Fruit fly (Drosophila melanogaster): ENCODE data around the gene Atf3.

Atf3 gene

DNA sequence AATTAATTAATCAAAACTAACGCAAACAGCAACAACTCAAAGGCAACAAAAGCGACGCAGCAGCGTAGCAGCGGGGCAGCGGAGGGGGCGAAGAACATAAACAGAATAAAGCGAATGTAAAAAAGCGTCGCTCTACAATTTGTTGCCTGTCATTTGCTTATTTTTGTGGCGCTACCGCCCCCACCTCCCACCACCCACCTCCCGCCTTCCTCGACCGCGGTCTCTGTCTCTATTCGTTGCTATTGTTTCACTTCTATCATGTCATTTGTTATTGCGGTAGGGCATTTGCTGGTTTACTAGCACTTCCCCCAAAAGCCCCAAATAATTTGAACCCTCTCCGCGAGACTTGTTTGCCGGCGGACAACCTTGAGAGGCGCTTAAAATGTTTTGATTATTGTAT is 10.2 kb upstream of the Atf3 start:
- TF ChIP-seq CG17801 (GFP tag; optimal IDR thresholded peaks at IDR 0.05; ENCODE audit: partially characterized antibody), result no peak

DNA sequence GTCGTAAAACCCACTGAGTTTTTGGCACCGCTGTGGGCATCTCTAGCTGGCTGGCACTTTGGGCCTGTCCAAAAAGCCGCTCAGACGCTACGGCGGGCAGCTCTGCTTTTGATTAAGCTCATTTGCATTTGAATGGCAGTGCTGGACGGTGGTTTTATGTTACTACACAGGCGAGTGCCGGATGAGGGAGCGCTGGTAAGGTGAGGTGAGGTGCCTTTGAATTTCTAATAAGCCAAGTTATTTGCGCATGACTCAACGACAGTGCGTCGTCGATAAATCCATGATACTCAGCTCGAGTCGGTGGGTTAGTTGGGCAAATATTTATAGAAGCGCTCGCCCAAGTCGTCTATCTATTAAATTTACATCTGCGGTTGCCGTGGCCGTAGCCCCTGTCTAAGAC is 9.2 kb upstream of the Atf3 start:
- no peak for TF ChIP-seq CG17801 (GFP tag; optimal IDR thresholded peaks at IDR 0.05; ENCODE audit: partially characterized antibody)

DNA sequence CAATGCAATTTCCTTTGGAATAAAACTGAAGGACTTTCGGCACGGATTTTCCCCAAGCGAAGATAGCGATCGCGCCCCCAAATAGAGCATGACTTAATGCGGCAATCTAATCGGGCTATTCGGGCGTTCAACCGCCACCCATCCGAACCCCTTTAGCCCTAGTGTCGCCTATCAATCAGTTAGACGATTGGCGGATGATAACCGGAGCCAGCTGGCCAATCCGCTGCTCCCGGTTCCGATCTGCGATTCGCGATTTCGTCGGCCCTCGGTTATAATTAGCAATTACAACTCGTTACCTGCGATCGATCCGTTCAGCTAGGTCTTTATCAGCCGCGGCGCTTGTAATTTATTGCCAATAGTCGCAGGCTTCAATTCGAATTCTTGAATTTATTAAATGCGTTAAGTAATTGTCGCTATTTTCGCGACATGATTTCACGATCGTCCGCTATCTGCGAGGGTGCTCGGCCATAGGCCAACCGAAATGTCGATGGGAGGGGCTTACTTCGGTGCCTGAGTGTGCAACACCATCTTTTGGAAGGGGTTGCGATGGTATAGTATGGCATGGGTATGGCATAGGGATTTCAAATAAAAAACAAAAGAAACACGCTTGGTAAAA is 8.0 kb upstream of the Atf3 start:
- no peak for TF ChIP-seq CG17801 (GFP tag; optimal IDR thresholded peaks at IDR 0.05; ENCODE audit: partially characterized antibody)

DNA sequence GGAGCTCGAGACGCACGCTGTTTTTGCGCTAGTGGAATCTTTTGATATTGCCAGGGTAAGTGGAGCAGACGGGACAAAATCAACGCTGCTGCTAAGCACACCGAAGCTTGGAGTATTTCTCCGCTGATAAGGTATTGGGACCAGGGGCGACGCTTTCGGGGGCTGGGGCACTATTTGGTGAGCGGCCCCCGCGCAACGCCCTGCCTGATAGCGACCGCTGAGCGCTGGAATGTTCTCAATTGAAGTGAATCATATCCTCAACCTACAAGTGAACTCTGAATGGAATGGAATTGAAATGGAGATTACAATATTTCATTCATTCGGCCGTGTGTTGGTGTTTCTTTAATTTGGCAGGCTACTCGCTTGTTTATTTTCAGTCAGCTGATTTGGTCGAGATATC is 7.3 kb upstream of the Atf3 start:
- TF ChIP-seq CG17801 (GFP tag; optimal IDR thresholded peaks at IDR 0.05; ENCODE audit: partially characterized antibody), result no peak

DNA sequence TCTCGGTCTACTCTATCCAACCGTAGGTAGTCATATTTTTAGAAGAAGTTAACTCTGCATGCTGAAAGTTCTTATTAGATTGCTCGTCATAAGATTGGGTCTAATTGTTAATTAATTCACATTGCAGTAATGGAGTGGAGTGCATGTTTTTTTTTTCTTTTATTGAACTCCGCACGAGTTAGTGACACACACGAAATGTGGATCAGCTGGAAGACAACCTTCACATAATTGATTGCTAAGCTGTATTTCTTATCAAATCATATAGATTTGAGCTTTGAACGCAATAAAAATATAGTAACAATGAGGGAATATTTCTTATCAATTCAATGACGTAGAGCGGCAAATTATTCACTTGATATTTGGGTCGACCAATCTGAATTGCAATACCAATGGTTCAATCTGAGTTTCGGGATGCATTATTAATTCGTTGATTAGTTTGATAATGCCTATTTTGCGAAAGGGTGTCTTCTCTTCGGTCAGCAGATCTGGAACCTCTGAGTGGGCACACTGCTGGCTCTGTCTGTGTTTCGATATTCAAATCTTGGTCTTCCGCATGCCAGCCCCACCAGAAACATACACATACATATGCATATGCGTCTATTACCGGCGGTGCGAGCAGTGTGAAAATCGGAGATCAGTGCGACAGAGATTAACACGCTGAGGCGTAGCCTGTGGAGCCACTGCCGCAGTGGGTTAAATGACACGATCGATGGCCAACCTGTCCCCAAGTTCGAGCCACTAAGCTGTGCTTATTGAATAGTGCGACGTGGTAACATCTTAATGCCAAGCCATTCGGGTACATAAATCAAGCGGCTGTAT is 4.0 kb upstream of the Atf3 start:
- TF ChIP-seq CG17801 (GFP tag; optimal IDR thresholded peaks at IDR 0.05; ENCODE audit: partially characterized antibody), result no peak

DNA sequence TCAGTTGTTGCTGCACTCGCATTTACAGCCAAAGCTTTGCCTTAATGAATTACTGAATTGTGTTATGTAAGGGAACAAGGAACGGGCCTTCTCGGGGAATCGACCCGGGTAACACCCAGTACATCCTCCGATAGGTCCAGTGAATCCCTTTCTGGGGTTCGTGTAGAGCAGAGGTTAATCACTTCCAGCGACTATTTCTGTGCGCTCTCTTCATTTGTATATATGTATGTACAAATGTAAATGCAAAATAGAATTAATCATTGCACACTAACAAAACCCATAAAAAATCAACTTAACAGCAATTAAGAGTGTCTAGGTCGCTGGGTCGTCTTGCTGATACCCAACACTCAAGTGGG is 2.4 kb upstream of the Atf3 start:
- no peak for TF ChIP-seq CG17801 (GFP tag; optimal IDR thresholded peaks at IDR 0.05; ENCODE audit: partially characterized antibody)

DNA sequence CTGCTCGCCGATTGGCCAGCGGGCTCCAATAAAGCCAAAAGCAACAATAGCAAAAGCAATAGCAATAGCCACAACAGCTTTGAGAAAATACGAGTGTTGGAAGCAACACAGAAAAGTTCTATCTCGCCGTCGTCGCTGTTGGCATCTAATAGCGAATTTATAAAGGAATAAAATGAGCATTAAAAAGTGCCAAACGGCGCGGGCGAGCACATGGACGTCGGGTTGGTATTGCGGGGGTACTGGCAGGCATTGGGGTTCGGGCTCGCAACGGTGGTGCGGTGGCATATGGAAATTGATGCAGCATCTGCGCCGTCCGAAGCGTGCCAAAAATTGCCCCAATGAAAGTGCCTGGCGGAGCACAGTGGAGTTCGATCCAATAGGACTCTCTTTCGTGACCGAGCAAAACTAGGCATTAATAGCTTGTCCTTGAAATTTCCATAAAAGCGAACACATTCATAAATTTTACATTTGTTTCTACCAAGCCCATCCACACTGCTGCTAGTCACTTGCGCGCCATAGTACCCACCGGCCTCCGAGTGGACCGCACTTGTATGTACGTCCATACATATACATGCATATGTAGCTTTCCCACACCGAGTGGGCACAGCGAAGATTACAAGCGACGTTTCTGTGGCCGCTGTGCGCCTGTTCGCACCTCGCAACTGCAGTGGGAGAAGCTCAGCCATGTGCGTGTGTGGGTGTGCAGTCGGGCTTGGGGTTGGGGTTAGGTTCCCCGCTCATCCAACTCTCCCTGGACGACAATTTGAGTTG is 1.9 kb upstream of the Atf3 start:
- no peak for TF ChIP-seq CG17801 (GFP tag; optimal IDR thresholded peaks at IDR 0.05; ENCODE audit: partially characterized antibody)

DNA sequence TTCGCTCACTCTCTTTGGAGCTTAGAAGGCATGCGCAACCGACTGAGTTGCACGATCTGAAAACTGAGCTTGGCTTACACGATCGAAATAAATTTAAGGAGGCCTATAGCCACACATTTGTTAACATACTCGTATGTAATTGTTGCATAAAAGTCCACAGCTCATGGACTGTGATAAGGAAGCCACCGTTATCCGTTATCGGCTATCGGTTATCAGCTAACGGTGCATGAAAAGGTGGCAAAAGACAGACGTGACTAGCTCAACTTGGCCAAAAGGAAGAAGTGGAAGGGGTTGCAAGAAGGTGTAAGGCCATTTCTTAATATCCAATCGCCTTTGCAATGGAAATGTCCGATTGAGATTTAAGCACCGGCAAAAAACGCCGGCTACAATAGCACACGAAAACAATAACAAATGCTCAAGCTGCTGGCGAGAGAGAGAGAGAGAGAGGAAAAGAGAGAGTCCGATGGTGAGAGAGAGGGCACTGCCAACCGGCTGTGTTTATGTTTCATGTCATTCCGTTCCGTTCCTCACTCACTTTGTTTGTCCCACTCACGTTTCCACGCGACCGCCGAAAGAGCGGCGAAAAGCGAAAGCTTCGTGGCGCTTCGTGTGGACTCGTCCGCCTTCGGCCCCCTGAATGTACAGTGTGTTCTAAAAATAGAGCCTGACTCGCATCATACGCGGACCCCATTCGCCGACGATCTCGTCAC is 1.1 kb upstream of the Atf3 start:
- TF ChIP-seq CG17801 (GFP tag; optimal IDR thresholded peaks at IDR 0.05; ENCODE audit: partially characterized antibody), result peak; percentile 12

DNA sequence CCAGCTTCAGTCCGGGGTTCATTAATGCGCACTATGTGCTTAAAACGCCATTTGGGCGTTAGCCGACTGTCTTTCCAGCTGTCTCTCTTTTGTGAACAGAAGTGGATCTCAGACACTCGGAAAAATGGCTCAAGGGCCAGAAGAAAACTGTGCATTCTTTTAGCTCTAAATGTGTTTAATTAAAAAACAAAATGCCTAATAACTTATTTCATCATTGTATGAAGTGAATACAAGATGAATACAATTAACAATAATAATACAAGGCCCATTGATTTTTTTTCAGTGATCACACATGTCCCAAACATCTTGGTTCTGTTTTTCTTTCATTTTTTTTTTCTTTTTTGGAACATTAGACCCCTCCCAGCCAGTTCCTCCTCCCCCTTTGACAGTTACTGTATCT is 2.2 kb downstream of the Atf3 start:
- no peak for TF ChIP-seq CG17801 (GFP tag; optimal IDR thresholded peaks at IDR 0.05; ENCODE audit: partially characterized antibody)

DNA sequence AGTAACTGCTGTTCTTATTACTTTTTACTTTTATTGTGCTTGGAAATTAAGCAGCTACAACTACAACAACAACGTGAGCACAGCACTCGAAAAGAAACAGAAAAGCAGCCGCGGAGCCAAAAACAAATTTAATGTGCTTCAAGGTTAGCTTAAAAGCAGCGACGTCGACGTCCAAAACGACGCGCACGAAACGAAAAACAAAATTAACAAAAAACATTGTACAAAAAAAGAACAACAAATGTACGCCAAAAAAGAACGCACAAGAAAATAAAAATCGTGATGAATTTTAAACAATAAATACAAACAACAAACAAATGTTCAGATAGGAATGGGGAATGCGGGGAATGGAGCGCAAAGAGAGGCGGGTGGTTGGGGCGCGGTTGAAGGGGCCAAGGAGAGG is 4.0 kb downstream of the Atf3 start:
- peak; percentile 99 for TF ChIP-seq CG17801 (GFP tag; optimal IDR thresholded peaks at IDR 0.05; ENCODE audit: partially characterized antibody)

DNA sequence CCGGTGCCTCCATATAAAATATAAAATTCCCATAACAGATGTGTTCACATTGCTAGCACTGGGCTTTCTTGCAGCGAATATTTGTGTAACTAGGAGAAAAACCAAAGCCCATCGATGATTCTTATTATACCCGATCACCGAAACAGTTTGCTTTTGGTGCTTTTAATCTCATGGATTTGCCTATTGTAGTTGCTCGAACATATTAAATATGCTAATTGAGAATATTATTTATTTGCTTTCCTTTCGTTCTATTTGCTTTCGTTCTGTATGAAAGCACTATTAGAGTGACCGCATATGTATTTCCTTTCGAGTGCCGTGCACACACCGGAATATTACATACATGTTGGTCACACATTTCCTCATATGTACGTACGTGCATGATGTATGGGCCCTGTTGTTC is 4.4 kb downstream of the Atf3 start:
- TF ChIP-seq CG17801 (GFP tag; optimal IDR thresholded peaks at IDR 0.05; ENCODE audit: partially characterized antibody), result no peak

DNA sequence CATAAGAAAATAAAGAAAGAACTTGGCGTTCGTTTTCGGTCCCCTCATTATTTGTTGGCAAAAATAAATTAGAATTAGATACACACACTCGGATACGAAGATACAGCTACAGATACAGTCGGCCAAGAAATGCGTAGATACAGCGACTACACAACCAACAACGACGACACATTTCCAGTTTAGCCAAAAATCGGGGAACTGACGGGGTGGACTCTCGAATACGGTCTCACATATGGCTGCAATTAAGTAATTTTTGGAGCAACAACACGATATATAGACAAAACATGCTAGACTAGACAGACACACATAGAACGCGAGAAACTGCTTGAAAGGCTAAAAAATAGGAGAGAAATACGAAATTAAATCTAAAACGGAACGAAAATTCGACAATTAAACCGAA is 4.9 kb downstream of the Atf3 start:
- TF ChIP-seq CG17801 (GFP tag; optimal IDR thresholded peaks at IDR 0.05; ENCODE audit: partially characterized antibody), result no peak

DNA sequence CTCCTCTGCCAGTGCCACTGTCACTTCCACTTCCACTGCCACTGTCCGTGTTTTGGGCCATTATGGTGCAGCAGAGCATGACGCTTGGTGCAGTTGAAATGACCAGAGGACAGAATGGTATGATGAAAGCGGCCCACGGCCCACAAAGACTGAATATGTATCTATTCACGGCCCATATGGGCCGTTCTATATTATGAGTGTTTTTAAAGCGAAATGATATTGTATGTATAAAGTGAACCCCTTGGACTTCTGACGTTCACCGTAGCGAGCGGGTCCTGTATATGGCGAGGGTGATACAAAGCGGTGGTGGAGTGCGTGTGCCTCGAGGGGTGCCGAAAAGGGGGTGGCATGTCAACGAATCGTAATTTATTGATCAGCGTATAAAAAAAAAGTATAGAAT is 5.4 kb downstream of the Atf3 start:
- TF ChIP-seq CG17801 (GFP tag; optimal IDR thresholded peaks at IDR 0.05; ENCODE audit: partially characterized antibody), result no peak

DNA sequence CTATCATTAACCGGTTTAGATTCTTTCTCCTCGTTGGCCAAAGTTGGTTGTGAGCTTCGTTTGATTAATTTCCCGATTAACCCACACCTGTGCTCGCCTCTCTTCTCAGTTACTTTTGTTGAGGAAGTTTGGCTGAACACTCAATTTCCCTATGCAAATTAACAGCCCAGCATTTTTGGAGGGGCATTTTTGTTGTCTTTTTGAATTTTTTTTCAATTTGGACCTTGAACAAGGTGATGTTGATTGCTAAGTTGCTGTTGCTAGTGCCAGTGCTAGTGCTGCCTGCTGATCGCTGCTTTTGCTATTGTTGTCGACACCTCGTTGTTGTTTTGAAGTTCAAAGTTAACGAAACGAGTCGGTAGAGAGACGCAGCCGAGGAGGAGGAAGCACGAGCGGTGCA is 7.5 kb downstream of the Atf3 start:
- TF ChIP-seq CG17801 (GFP tag; optimal IDR thresholded peaks at IDR 0.05; ENCODE audit: partially characterized antibody), result no peak

DNA sequence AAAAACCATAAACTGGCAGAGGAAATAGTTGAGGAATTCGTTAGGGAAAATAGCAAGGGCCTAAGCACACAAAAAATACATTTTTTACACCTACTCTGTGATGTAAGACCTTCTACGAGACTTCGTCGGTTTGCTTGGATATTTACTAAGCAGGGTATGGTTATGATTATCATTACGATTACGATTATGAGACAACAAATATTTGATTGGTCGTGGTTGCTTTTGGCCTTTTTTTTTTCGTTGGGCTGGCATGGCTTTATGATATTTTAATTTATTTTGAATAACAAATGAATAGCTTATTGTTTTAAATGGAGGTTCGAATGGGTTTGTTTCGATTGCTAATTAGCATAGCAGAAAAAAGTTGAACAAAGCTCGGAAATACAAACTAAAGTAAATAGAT is 10.5 kb downstream of the Atf3 start:
- no peak for TF ChIP-seq CG17801 (GFP tag; optimal IDR thresholded peaks at IDR 0.05; ENCODE audit: partially characterized antibody)
